Fruit fly (Drosophila melanogaster): ENCODE measurements around the gene mys.
A peak's percentile ranks its signal among the peaks of the same experiment; 100 is the strongest.

Gene mys

DNA sequence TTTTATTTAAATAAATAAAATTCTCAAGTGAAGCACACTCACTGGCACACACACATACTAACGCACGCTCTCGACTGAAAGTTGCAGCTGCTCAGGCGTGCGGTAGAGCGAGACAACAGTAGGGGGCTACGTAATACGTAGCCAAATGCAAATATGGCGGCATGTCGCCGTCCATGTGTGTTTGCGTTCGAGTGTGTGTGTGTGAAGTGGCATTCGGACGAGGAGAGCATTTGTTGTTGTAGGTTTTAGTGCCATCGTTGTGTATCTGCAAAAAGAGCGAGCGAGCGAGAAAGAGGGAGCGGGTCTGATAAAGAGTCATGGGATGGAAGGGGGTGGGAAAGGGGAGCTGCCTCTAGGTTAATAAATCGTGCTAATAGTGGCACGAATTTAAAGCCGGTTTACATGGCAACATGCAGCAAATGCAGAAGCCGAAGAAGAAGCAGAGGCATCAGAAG, 3.0 kb upstream of the mys start (continued):
- TF ChIP-seq CG7357 (GFP tag; IDR thresholded peaks at IDR 0.05) (no peak), dimm (GFP tag; IDR thresholded peaks at IDR 0.05) (no peak), CG18599 (GFP tag; optimal IDR thresholded peaks at IDR 0.05) (peak; percentile 38), hbn (GFP tag; IDR thresholded peaks at IDR 0.05; ENCODE audit: partially characterized antibody) (0 out of 2 replicates have a peak, but pooled peaks have one; percentile 20), Rfx (GFP tag; IDR thresholded peaks at IDR 0.05) (0 out of 2 replicates have a peak, but pooled peaks have one; percentile 23), CG4360 (GFP tag; IDR thresholded peaks at IDR 0.05) (peak; percentile 92), CG6254 (GFP tag; optimal IDR thresholded peaks at IDR 0.05) (no peak), schlank (tag; optimal IDR thresholded peaks at IDR 0.05) (no peak), yki (optimal IDR thresholded peaks at IDR 0.05) (no peak), cg (GFP tag; optimal IDR thresholded peaks at IDR 0.05) (peak; percentile 97), lbe (GFP tag; optimal IDR thresholded peaks at IDR 0.05) (peak; percentile 3), abd-A (tag; optimal IDR thresholded peaks at IDR 0.05) (peak; percentile 86), cwo (GFP tag; optimal IDR thresholded peaks at IDR 0.05) (peak; percentile 19)

DNA sequence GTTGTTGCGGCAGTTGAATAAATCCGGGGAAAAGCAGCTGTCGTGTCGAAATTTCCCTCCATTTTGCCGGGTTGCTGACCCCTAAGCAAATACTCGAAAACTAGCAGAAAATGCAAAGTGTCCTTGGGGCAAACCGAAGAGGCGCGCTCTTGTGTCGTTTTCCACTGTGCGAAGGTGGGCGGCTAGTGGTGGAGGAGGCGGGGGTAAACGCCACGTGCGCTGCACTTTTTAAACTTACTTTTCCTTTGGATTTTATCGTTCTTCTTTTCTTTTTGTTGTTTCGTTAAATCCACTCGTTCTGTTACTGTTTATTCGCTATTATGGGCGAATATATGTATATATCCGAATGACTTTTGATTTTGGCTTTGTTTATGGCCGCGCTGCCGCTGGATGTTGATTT, 1.8 kb upstream of the mys start:
- TF ChIP-seq sr (GFP tag; IDR thresholded peaks at IDR 0.05) (peak; percentile 26; the same call in 1 of the 3 replicates), nerfin-1 (tag; optimal IDR thresholded peaks at IDR 0.05) (peak; percentile 20), CG2199 (GFP tag; IDR thresholded peaks at IDR 0.05) (0 out of 3 replicates have a peak, but pooled peaks have one; percentile 13), CG8281 (tag; optimal IDR thresholded peaks at IDR 0.05) (no peak), CG34422 (GFP tag; IDR thresholded peaks at IDR 0.05) (peak; percentile 17; the same call in 1 of the 3 replicates)

dm6 chrX:8060148-8060920, 1.1 kb upstream of the mys start:
- TF ChIP-seq lilli (GFP tag; optimal IDR thresholded peaks at IDR 0.05) (no peak), CG10959 (GFP tag; IDR thresholded peaks at IDR 0.05) (no peak), B-H2 (GFP tag; optimal IDR thresholded peaks at IDR 0.05) (no peak), CG34422 (GFP tag; IDR thresholded peaks at IDR 0.05) (peak; percentile 40; the same call in 1 of the 3 replicates), so (GFP tag; IDR thresholded peaks at IDR 0.05) (no peak), az2 (GFP tag; optimal IDR thresholded peaks at IDR 0.05) (no peak), bsh (GFP tag; optimal IDR thresholded peaks at IDR 0.05) (peak in 1 of 2 experiments; percentile 6), CG9932 (GFP tag; IDR thresholded peaks at IDR 0.05) (no peak), CG2199 (GFP tag; IDR thresholded peaks at IDR 0.05) (no peak), knrl (GFP tag; IDR thresholded peaks at IDR 0.05; ENCODE audit: partially characterized antibody) (no peak), CG1233 (GFP tag; optimal IDR thresholded peaks at IDR 0.05) (no peak), tup (GFP tag; optimal IDR thresholded peaks at IDR 0.05) (no peak), HLH4C (GFP tag; IDR thresholded peaks at IDR 0.05; ENCODE audit: partially characterized antibody) (no peak), CG8089 (GFP tag; optimal IDR thresholded peaks at IDR 0.05) (no peak), CG8281 (tag; optimal IDR thresholded peaks at IDR 0.05) (no peak), CG4820 (GFP tag; optimal IDR thresholded peaks at IDR 0.05) (no peak), tap (tag; optimal IDR thresholded peaks at IDR 0.05) (no peak), CG7987 (GFP tag; optimal IDR thresholded peaks at IDR 0.05) (no peak), CG7556 (GFP tag; optimal IDR thresholded peaks at IDR 0.05) (no peak), Ravus (GFP tag; IDR thresholded peaks at IDR 0.05) (no peak), CG2875 (GFP tag; optimal IDR thresholded peaks at IDR 0.05) (no peak), maf-S (GFP tag; optimal IDR thresholded peaks at IDR 0.05) (no peak), ewg (GFP tag; optimal IDR thresholded peaks at IDR 0.05) (no peak), CG17359 (tag; optimal IDR thresholded peaks at IDR 0.05) (peak; percentile 22), amos (GFP tag; IDR thresholded peaks at IDR 0.05; ENCODE audit: partially characterized antibody) (no peak), Trl (optimal IDR thresholded peaks at IDR 0.05) (peak; percentile 40 to 47), Trl (GFP tag; optimal IDR thresholded peaks at IDR 0.05) (no peak), CG8924 (tag; optimal IDR thresholded peaks at IDR 0.05) (peak; percentile 56), Opbp (GFP tag; IDR thresholded peaks at IDR 0.05; ENCODE audit: partially characterized antibody) (no peak), CG17385 (GFP tag; optimal IDR thresholded peaks at IDR 0.05) (peak; percentile 92), CG7839 (tag; optimal IDR thresholded peaks at IDR 0.05) (no peak)
